Fruit fly (Drosophila melanogaster) whole organism, pupa: ENCODE data around the gene Sdic1.

Source experiments
- CG10348 ChIP-seq: fragments of 200-800 bp; sonication (Bioruptor generic); IDR thresholded peaks from 2 replicates; pipeline ENCODE4 v1.3.6; 2022; ENCODE audit warnings: missing biosample characterization, missing genetic modification characterization
- CG13204 ChIP-seq: fragments of 200-800 bp; sonication (Bioruptor generic); optimal IDR thresholded peaks from 2 replicates; lab custom pipeline; 2018; ENCODE audit warnings: missing biosample characterization, mild to moderate bottlenecking, missing genetic modification characterization, moderate library complexity
- CG32121 ChIP-seq: fragments of 200-800 bp; sonication (Bioruptor generic); IDR thresholded peaks from 2 replicates; pipeline ENCODE4 v1.3.6; 2022; ENCODE audit warnings: missing biosample characterization, missing genetic modification characterization
- CG34367 ChIP-seq: fragments of 200-800 bp; sonication (Bioruptor generic); optimal IDR thresholded peaks from 2 replicates; lab custom pipeline; 2018; ENCODE audit warnings: missing biosample characterization, mild to moderate bottlenecking, missing genetic modification characterization
- CG4496 ChIP-seq: fragments of 200-800 bp; sonication (Bioruptor generic); IDR thresholded peaks from 3 replicates; pipeline ENCODE4 v1.3.6; 2022; ENCODE audit warnings: missing biosample characterization, missing genetic modification characterization
- CG8159 ChIP-seq: fragments of 200-800 bp; sonication (Bioruptor generic); optimal IDR thresholded peaks from 3 replicates; lab custom pipeline; 2018; ENCODE audit warnings: missing biosample characterization, mild to moderate bottlenecking, missing genetic modification characterization, moderate library complexity
- CG9948 ChIP-seq: fragments of 200-800 bp; sonication (Bioruptor generic); optimal IDR thresholded peaks from 2 replicates; lab custom pipeline; 2018; ENCODE audit warnings: missing biosample characterization, mild to moderate bottlenecking, missing genetic modification characterization, moderate library complexity
- EcR ChIP-seq: fragments of 200-800 bp; sonication (Bioruptor generic); optimal IDR thresholded peaks from 3 replicates; lab custom pipeline; 2019; ENCODE audit warnings: missing biosample characterization, missing genetic modification characterization, mild to moderate bottlenecking, moderate library complexity, missing genetic modification reagents
- Pif1A ChIP-seq: fragments of 200-800 bp; sonication (Bioruptor generic); optimal IDR thresholded peaks from 3 replicates; lab custom pipeline; 2016; ENCODE audit warnings: missing biosample characterization, missing genetic modification characterization
- Pif1B ChIP-seq: fragments of 200-800 bp; sonication (Bioruptor generic); optimal IDR thresholded peaks from 3 replicates; lab custom pipeline; 2016; ENCODE audit warnings: missing biosample characterization, missing genetic modification characterization
- Snoo ChIP-seq: fragments of 200-800 bp; sonication (Bioruptor generic); optimal IDR thresholded peaks from 3 replicates; lab custom pipeline; 2017; ENCODE audit warnings: missing biosample characterization, mild to moderate bottlenecking, missing genetic modification characterization, inconsistent platforms
- fd96Ca ChIP-seq: fragments of 200-800 bp; sonication (Bioruptor generic); IDR thresholded peaks from 3 replicates; pipeline ENCODE4 v1.3.6; 2022; ENCODE audit warnings: missing biosample characterization, missing genetic modification characterization

DNA sequence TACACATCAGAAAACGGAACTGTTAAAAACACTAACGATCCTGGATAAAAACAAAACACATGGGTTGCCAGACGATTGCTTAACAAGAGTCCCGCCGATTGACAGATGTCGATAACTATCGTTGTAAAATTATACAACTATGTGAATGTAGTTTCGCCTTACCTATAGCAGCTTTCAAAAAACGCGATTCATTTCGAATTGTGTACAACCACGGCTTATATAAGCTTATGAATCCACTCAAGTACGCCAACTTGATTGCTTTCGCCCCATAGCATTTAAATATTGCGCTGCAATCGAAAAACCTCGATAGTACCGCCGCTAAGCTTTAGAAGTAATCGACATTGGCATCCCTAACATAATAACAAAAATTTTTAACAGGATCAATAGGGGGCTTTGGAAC is 8.5 kb downstream of the Sdic1 start, which contains the start of the genes CG9581 and CG9578:
- TF ChIP-seq CG9948 (tag; lab: Kevin White, UChicago) (no peak), CG4496 (GFP tag; lab: Robert Waterston, UW) (no peak), Pif1B (GFP tag; lab: Kevin White, UChicago) (no peak), CG8159 (tag; lab: Kevin White, UChicago) (no peak), fd96Ca (GFP tag; lab: Robert Waterston, UW) (no peak), CG32121 (no peak), EcR (GFP tag; lab: Kevin White, UChicago) (no peak), CG10348 (GFP tag; lab: Robert Waterston, UW) (no peak), CG34367 (tag; lab: Kevin White, UChicago) (no peak), Pif1A (no peak), Snoo (tag; lab: Kevin White, UChicago) (no peak), CG13204 (GFP tag; lab: Kevin White, UChicago) (no peak)
